Fruit fly (Drosophila melanogaster): ENCODE measurements around the gene Ugt49B2.
A peak's percentile ranks its signal among the peaks of the same experiment; 100 is the strongest.

Gene Ugt49B2

DNA sequence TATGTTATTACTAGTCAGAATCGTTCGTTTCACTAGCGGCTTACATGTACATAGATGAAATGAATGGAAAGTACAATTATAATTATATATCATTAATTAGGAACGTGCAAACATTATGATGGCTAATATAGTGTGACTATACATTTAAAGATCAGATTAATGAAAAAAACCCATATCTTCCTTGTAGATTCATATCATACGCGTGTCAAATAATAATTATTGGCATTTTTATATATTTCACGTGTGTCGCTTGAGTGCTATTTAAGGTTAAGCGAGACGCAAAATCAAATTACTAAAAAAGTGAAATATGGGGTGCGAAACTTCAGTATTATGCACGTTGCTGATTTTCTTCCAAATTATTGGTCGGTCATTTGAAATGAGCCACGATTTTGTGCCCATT, 7.6 kb upstream of the Ugt49B2 start, which contains the start of gene CheB93a:
Gene CheB93a, plus strand, starts transcription at position 301 of the 400 bp plus-strand sequence.
- TF ChIP-seq CG8478 (optimal IDR thresholded peaks at IDR 0.05), result no peak
- TF ChIP-seq CTCF (optimal IDR thresholded peaks at IDR 0.05), result no peak

DNA sequence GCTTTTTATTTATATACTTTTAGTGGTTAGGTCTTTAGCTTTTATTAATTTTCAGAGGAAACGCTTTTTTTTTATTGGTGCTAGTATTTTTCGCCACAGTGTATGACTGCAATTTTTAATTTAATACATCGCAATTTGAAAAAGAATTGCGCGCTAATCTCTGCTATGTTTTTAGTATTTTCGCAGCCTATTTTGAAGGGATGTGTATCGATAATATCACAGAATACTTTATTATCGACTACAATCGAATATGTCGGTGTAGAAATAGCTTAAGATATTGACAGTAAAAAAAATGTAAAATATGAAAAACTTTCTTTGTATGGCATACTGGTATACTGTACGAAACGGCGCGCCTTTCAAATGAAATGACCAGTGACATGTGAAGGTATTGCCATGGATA, 7.2 kb upstream of the Ugt49B2 start:
- no peak for TF ChIP-seq CG8478 (optimal IDR thresholded peaks at IDR 0.05)
- peak; percentile 29 to 43 for TF ChIP-seq CTCF (optimal IDR thresholded peaks at IDR 0.05)

DNA sequence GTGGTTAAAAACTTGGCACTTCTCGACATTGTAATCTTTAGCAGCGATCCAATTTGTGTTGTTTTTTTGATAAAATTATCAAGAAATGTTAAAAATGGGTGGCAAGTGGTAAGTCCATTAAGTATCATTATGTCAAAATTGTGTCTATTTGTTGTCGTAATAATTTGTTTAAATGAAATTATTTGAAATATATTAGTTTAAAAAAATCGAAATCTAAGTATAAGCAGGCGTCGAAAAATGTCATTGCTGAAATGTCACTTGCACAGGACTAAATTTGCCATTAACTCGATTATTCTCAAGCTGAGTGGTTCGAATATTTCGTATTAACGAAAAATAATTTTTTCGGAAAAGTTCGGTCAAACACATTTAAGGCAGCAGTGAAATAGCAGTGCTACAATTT, 3.9 kb upstream of the Ugt49B2 start, which contains the start of gene CG7907:
Gene CG7907, plus strand, starts transcription at position 301 of the 400 bp plus-strand sequence.
- no peak for TF ChIP-seq CG8478 (optimal IDR thresholded peaks at IDR 0.05)
- no peak for TF ChIP-seq CTCF (optimal IDR thresholded peaks at IDR 0.05)

DNA sequence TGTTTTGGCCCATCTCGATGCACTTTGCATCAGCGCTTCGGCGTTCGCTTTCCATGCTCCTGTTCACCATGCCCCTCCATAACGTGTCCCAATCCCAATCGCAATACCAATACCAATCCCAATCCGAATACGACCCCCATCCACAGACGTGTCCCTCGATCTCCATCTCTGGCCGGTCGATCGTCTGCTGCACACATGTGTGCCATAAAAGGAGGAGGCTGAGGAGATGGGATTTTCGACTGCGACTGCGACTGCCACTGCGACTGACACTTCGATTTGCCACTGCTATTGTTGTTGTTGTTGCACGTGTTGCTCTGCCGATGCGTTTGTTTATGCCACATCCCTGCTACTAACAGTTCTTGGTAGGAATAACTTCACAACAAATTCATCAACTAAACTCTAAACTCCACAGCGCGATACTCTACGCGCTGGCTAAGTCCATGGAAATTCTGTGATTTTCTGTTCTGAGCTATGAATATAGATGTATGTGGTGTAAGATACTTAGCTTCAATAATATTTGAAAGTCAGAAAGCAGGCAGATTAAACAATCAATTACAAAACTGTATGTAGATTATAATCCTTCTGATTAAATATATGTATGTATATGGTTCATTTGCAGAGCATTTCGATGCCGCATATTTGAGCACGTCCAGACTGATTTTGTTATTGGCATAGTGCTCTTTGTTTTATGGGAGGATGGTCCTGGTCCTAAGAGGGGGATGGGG, 6.4 kb downstream of the Ugt49B2 start:
- TF ChIP-seq CG8478 (optimal IDR thresholded peaks at IDR 0.05) (no peak), CTCF (optimal IDR thresholded peaks at IDR 0.05) (no peak)

DNA sequence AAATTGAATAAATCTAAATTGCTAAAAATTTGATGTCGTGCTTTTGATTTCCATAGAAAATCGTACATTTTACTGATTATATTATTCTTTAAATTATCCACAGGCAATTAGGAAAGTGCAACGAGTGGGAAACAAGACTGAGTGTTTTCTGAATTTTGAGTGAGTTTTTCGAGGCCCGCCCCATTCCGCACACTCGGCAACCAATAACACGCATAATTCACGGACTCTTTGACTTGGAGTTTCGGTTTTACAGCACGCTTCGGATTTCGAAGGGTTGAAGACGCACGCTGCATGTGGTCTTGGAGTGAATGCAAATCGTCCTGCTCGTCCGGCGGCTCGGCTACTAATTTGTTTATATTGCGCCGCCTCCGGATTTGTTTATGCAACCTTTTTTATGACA, 7.3 kb downstream of the Ugt49B2 start:
- TF ChIP-seq CTCF (optimal IDR thresholded peaks at IDR 0.05) (no peak), CG8478 (optimal IDR thresholded peaks at IDR 0.05) (no peak)

DNA sequence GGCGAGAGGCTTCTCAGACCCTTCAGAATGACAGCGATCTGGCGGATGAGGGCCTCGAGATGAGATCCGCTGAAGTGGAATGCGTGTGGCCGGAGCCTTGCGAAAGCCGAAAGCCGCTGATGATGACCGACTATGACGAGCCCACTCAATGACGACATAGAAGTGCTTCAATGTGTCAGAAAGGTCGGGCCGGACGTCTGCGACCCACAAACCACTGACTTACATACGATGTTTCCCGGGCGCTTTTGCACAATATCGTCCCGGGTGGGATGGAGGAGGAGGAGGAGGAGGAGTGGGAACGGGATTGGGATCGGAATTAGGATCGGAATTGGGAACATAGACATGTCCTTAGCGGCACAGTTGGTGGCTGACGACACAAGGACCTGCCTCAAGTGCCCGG, 8.6 kb downstream of the Ugt49B2 start:
- TF ChIP-seq CG8478 (optimal IDR thresholded peaks at IDR 0.05) (no peak), CTCF (optimal IDR thresholded peaks at IDR 0.05) (no peak)

DNA sequence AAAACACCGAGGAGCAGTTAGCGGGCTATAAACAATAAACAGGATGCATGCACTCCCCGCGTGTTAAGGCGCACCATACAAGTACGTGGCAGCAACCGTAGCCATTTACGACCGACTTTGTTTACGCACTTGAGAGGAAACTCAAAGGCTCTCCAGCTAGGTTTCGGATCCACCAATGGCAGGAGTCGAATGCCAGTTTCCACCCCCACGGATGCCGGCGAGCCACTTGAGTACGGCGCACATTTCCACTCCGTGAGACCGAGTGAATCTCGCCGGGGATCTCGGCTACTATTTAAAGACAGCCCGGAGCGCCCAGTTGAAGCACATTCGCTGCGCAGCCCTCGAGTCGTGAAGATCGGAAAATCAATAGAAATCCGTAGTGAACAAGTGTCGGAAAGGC, 11.0 kb downstream of the Ugt49B2 start, which contains the start of gene bap:
Gene bap, plus strand, starts transcription at position 317 of the 400 bp plus-strand sequence.
- TF ChIP-seq CG8478 (optimal IDR thresholded peaks at IDR 0.05) (no peak), CTCF (optimal IDR thresholded peaks at IDR 0.05) (no peak)

DNA sequence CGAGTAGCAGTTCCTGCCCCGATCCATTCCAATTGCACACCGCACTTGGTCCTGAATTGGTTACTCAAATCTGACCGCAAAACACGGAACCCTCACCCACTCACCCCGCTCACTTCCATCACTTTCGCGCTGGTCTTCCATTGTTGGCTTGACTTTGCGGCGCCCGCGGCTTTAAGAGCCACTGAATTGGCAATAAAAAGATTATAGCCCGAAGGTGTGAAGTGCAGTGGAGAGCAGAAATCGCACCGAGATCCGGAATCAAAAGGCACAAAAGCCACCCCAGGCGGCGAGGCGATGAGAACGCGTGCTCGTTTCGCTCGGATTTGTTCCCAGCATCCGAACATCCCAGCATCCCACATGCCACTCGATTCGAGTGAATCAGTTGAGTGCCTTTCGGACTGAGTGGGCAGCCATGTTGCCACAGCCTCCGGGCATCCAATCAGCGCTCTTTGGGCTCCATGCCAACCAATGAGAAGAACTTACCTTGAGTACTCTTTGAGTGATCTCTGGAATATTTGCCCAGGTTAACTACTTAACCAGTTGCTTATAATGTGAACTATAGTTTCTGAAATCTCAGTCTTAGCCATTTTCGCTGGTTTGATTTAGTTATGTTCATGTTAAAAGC, 12.1 kb downstream of the Ugt49B2 start:
- TF ChIP-seq CG8478 (optimal IDR thresholded peaks at IDR 0.05) (no peak), CTCF (optimal IDR thresholded peaks at IDR 0.05) (no peak)

DNA sequence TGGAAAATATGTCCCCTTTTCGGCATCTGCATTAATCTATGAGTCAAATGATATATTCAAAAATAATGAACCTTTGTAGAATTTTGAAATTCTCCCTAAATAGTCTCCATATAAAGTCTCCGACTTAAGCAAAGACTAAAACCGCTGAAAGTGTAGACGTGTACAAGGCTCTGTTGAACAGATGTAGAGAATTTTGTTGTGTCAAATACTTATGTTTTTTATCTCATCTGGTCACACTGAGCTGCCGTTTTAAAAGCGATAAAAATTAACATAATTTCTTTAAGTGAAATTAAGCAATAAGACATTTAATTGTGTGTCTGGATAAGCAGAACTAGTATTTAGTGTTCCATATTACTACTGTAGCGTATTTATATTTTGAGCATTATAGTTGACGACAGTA, 13.4 kb downstream of the Ugt49B2 start:
- TF ChIP-seq CTCF (optimal IDR thresholded peaks at IDR 0.05) (peak; percentile 52 to 78), CG8478 (optimal IDR thresholded peaks at IDR 0.05) (no peak)

DNA sequence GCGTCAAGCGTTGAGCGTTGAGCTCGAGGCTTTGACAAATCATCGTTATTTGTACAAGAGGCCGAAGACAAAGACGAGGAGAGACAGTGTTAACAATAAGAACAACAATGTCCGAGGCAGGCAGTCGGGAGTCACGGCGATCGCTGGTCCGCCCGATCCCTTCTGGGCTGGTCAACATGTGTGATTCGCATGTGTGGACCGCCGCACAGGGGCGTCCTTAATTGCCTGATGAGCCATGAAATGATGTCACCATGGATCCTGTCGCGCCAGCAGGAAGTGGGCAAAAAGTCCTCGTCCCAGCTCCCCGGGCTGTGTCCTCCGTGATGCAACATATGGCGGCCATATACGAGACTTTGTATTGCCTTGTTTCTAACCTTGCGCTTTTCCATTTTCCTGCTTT, 19.6 kb downstream of the Ugt49B2 start:
- TF ChIP-seq CTCF (optimal IDR thresholded peaks at IDR 0.05), result no peak

DNA sequence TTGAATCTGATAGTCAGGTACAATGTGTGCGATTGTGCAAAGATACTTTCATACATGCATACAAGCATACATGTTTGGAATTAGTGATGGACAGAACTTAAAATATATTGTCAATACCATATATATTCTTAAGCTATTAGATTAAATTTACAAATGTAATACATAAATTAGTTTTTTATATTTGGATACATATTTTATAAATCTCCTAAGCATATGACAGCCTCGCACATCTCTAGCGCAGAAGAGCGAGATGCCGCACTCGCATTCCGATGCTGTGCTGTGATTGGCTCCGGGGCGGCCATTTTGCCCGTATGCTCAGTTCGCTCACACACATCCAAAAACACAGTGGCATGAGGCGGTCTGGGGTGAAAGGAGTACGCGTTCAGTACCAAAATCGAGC, 20.9 kb downstream of the Ugt49B2 start, which contains the start of gene tin:
Gene tin, plus strand, starts transcription at position 383 of the 400 bp plus-strand sequence.
- TF ChIP-seq CG8478 (optimal IDR thresholded peaks at IDR 0.05) (no peak), CTCF (optimal IDR thresholded peaks at IDR 0.05) (no peak)

DNA sequence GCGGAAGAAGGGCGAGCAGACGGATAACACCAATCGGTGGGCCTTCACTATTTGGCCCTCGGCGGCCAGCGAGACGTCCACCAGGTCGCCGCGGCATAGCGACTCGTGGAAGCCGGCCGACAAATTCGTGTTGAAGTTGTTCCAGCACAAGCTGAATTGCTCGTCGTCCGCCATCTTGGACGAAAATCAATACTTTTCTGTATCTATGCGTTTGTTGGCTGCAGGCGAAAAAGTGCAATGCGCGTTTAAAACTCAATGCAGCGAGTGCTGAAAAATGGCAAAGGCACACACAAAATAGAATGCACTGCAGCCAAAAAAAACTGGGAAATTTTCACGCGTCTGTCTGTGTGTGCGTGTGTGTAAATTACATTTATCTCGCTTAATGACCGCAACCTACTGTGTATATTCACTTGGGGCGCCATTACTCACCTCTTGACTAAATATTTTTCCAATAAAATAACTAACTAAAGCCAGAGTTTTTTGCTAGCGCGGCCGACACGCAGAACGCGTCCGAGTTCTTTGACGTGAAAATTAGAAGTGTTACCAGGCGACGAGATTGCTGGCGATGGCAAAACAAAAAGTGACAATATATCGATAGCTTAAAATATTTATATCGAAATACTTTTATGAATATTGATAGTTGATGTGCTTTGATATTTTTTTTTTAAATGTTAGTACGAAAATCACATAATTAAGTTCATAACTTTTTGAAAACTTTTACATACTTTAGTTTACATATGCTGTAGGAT, 22.5 kb downstream of the Ugt49B2 start:
- TF ChIP-seq CG8478 (optimal IDR thresholded peaks at IDR 0.05) (no peak), CTCF (optimal IDR thresholded peaks at IDR 0.05) (peak in 1 of 2 experiments; percentile 18)

DNA sequence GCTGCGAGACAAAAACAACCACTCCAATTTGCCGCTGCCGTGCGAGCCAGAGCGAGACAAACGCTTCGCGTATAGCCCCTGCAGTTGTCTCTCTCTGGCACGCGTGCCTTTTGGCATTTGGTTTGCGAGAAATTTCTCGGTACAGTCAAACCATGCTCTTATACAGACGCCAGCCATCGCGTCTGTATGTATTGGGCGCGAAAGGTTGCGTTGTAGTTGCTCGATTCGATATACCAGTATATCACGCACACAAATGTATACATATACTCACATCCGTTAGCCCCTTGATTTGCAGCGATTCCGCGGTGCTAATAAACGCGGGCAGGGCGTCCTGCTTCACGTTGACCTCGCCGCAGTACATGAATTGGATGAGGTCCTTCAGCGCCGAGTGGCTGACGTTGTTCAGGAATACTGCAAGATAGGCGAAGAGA, 23.2 kb downstream of the Ugt49B2 start:
- no peak for TF ChIP-seq CG8478 (optimal IDR thresholded peaks at IDR 0.05)
- peak in 1 of 2 experiments; percentile 33 for TF ChIP-seq CTCF (optimal IDR thresholded peaks at IDR 0.05)

DNA sequence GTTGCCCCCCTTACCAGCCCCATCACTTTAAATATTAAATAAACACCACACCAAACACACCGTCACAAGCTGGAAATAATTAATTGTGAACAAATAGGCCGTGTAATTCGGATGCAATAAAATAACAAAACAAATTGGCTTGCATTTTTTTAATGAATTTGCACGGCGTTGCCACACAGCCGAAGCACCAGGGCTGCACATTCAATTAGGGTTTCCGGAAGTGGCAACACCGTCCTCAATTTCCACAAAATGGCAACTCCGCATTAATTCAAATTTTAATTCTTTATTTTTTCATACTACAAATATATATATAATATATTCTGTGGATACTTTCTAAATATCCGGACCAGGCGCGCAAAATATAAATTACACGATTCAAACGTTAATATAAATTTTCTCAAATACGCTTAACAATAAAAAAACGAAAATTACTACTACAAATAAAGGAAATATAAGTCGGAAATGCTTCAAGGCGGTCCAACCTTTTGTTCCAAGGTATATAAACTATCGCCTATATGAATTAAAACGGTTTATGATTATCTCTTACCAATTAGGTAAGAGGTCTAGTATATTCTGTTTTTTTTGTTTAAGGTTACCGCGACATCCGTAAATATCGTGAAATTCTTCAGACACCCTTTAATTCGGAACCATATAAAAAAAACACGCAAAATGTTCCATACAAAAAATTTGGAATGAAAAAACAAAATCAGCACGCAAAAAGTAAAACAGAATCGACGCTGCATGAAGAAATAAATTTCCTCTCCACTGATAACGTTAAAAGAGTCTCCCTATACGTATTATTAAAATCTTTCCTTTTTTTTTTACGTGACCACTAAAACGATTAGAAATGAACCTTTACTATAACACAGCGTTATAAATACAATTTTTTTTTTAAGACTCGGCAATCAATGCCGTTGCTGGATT, 25.9 kb downstream of the Ugt49B2 start:
- TF ChIP-seq CTCF (optimal IDR thresholded peaks at IDR 0.05), result peak in 1 of 2 experiments; percentile 45
- TF ChIP-seq CG8478 (optimal IDR thresholded peaks at IDR 0.05), result no peak
